Comparison of ENCODE assay signal across 2 worm cellular contexts in the genomic region with DNA sequence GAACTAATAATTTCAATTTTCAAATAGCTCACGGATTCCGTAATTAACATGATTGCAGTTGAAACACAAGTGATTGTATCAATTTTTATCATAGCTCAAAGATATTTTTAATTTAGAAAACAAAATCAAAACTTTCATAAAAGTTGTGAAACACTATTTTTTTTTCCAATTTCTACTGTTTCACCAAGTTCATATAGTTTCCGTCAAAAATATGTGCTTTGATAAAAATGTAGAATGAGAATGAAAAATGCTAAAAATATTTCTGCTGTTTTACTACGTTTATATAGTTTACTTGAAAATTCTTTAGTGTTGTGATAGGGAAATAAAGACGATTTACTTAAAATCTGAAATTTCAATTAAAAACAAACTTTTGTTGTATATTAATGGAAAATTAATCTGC.
TF ChIP-seq lines count a peak whose summit lies in the region.

No protein-coding gene starts in this region.

TF ChIP-seq in whole organism, L4 larva, 104 proteins besides CTCF, POLR2A, EP300 and RAD21:
- TF ChIP-seq unc-62 (GFP tag; optimal IDR thresholded peaks at IDR 0.05 in 1 of 2; lab: Kevin White, UChicago), result peak in 1 of 2 experiments; percentile 49
- no peak for TF ChIP-seq unc-62 (tag; optimal IDR thresholded peaks at IDR 0.05; lab: Kevin White, UChicago)
- TF ChIP-seq snpc-1.2 (GFP tag; IDR thresholded peaks at IDR 0.05; lab: Robert Waterston, UW), result peak; percentile 74
- TF ChIP-seq lin-15B (tag; optimal IDR thresholded peaks at IDR 0.05; lab: Kevin White, UChicago), result no peak
- TF ChIP-seq lin-29 (GFP tag; IDR thresholded peaks at IDR 0.05; lab: Robert Waterston, UW), result no peak

TF ChIP-seq in whole organism, young adult, 124 proteins besides CTCF, POLR2A, EP300 and RAD21:
- TF ChIP-seq rpc-1 (optimal IDR thresholded peaks at IDR 0.05; lab: Kevin White, UChicago), result no peak
- TF ChIP-seq rpc-1 (tag; optimal IDR thresholded peaks at IDR 0.05; lab: Kevin White, UChicago), result no peak
- no peak for TF ChIP-seq snpc-4 (GFP tag; optimal IDR thresholded peaks at IDR 0.05; lab: Kevin White, UChicago)
- peak in 2 of 4 experiments; percentile 40 to 61 for TF ChIP-seq snpc-4 (tag; optimal IDR thresholded peaks at IDR 0.05; lab: Kevin White, UChicago)
- TF ChIP-seq attf-6 (GFP tag; IDR thresholded peaks at IDR 0.05; lab: Robert Waterston, UW), result peak; percentile 63; the same call in 1 of the 2 replicates
